Worm (Caenorhabditis elegans) whole organism, L4 larva: ENCODE measurements around the gene srsx-30.
A peak's percentile ranks its signal among the peaks of the same experiment; 100 is the strongest.

Source experiments
- ZK546.5 ChIP-seq, 2 experiments: sonication (generic microtip); optimal IDR thresholded peaks; 2 replicates each; lab custom pipeline; 2017; ENCODE audit warnings: missing biosample characterization in 2 of 2, missing genetic modification characterization in 2 of 2
- ama-1 ChIP-seq: fragments of 150-350 bp; optimal IDR thresholded peaks from 2 replicates; lab custom pipeline; 2014; ENCODE audit warnings: inconsistent platforms, mixed read lengths
- daf-8 ChIP-seq: fragments of 200-800 bp; sonication (Bioruptor generic); IDR thresholded peaks from 2 replicates; pipeline ENCODE4 v1.3.6; 2022; ENCODE audit warnings: missing genetic modification characterization, missing compliant biosample characterization
- lin-13 ChIP-seq: fragments of 150-350 bp; optimal IDR thresholded peaks from 2 replicates; lab custom pipeline; 2014; ENCODE audit warnings: missing biosample characterization, missing genetic modification reagents, missing genetic modification characterization
- lin-39 ChIP-seq: fragments of 150-350 bp; optimal IDR thresholded peaks from 2 replicates; lab custom pipeline; 2014; ENCODE audit warnings: missing biosample characterization, missing genetic modification reagents, missing genetic modification characterization
- nhr-11 ChIP-seq: fragments of 150-350 bp; optimal IDR thresholded peaks from 2 replicates; lab custom pipeline; 2014; ENCODE audit warnings: missing biosample characterization, missing genetic modification characterization
- tra-1 ChIP-seq: fragments of 200-800 bp; sonication (Bioruptor generic); IDR thresholded peaks from 2 replicates; pipeline ENCODE4 v1.3.6; 2022; ENCODE audit warnings: missing genetic modification reagents, missing genetic modification characterization, missing compliant biosample characterization

ce11 chrV:10174632-10175075 lies 16.0 kb downstream of the srsx-30 start:
- TF ChIP-seq daf-8 (no peak), nhr-11 (tag; lab: Kevin White, UChicago) (peak; percentile 86), lin-13 (GFP tag; lab: Kevin White, UChicago) (no peak), tra-1 (GFP tag; lab: Robert Waterston, UW) (peak; percentile 36; the same call in 1 of the 2 replicates), lin-39 (no peak), ama-1 (lab: Kevin White, UChicago) (no peak), ZK546.5 (tag; optimal IDR thresholded peaks at IDR 0.05; lab: Kevin White, UChicago) (no peak)
